Fruit fly (Drosophila melanogaster) whole organism, embryonic: ENCODE results near the gene galla-2.

Source experiments
- Abd-B ChIP-seq: fragments of 200-800 bp; sonication (Bioruptor generic); optimal IDR thresholded peaks from 2 replicates; lab custom pipeline; 2018; ENCODE audit warnings: missing biosample characterization, mild to moderate bottlenecking, missing genetic modification characterization, moderate library complexity
- Blimp-1 ChIP-seq: fragments of 200-800 bp; sonication (Bioruptor generic); optimal IDR thresholded peaks from 3 replicates; lab custom pipeline; 2018; ENCODE audit warnings: missing biosample characterization, missing genetic modification characterization, mild to moderate bottlenecking, moderate library complexity, missing genetic modification reagents
- CG11093 ChIP-seq: fragments of 200-800 bp; sonication (Bioruptor generic); IDR thresholded peaks from 3 replicates; pipeline ENCODE4 v1.3.6; 2022; ENCODE audit warnings: missing biosample characterization, missing genetic modification characterization
- CG11456 ChIP-seq: fragments of 200-800 bp; sonication (Bioruptor generic); IDR thresholded peaks from 3 replicates; pipeline ENCODE4 v1.3.6; 2022; ENCODE audit warnings: missing biosample characterization, missing genetic modification characterization
- CG12659 ChIP-seq: fragments of 200-800 bp; sonication (Bioruptor generic); optimal IDR thresholded peaks from 3 replicates; lab custom pipeline; 2017; ENCODE audit warnings: mild to moderate bottlenecking, missing biosample characterization, missing genetic modification reagents, missing genetic modification characterization
- CG14014 ChIP-seq: fragments of 200-800 bp; sonication (Bioruptor generic); IDR thresholded peaks from 2 replicates; pipeline ENCODE4 v1.3.6; 2022; ENCODE audit warnings: missing biosample characterization, missing genetic modification characterization
- CG14667 ChIP-seq: fragments of 200-800 bp; sonication (Bioruptor generic); IDR thresholded peaks from 2 replicates; pipeline ENCODE4 v1.3.6; 2022; ENCODE audit warnings: missing biosample characterization, missing genetic modification characterization
- CG15601 ChIP-seq: fragments of 200-800 bp; sonication (Bioruptor generic); optimal IDR thresholded peaks from 3 replicates; lab custom pipeline; 2019; ENCODE audit warnings: missing biosample characterization, mild to moderate bottlenecking, missing genetic modification characterization, moderate library complexity
- CG1603 ChIP-seq: fragments of 200-800 bp; sonication (Bioruptor generic); optimal IDR thresholded peaks from 2 replicates; lab custom pipeline; 2019; ENCODE audit warnings: missing biosample characterization, mild to moderate bottlenecking, missing genetic modification characterization, moderate library complexity
- CG17361 ChIP-seq: fragments of 200-800 bp; sonication (Bioruptor generic); IDR thresholded peaks from 3 replicates; pipeline ENCODE4 v1.3.6; 2022; ENCODE audit warnings: missing biosample characterization, missing genetic modification characterization
- CG17829 ChIP-seq: fragments of 200-800 bp; optimal IDR thresholded peaks from 2 replicates; lab custom pipeline; 2019; ENCODE audit warnings: missing biosample characterization, mild to moderate bottlenecking, missing genetic modification characterization, moderate library complexity
- CG18262 ChIP-seq: fragments of 200-800 bp; optimal IDR thresholded peaks from 3 replicates; lab custom pipeline; 2019; ENCODE audit warnings: missing biosample characterization, mild to moderate bottlenecking, missing genetic modification characterization, moderate library complexity
- CG18619 ChIP-seq: fragments of 200-800 bp; sonication (Bioruptor generic); optimal IDR thresholded peaks from 3 replicates; lab custom pipeline; 2017; ENCODE audit warnings: missing biosample characterization, mild to moderate bottlenecking, missing genetic modification characterization
- CG2120 ChIP-seq: fragments of 200-800 bp; sonication (Bioruptor generic); optimal IDR thresholded peaks from 3 replicates; lab custom pipeline; 2016; ENCODE audit warnings: missing biosample characterization, missing genetic modification characterization
- CG32532 ChIP-seq: fragments of 200-800 bp; sonication (Bioruptor generic); IDR thresholded peaks from 2 replicates; pipeline ENCODE4 v1.3.6; 2022; ENCODE audit warnings: missing biosample characterization, missing genetic modification characterization
- CG3407 ChIP-seq: fragments of 200-800 bp; sonication (Bioruptor generic); optimal IDR thresholded peaks from 2 replicates; lab custom pipeline; 2018; ENCODE audit warnings: missing biosample characterization, mild to moderate bottlenecking, missing genetic modification characterization
- CG4404 ChIP-seq: fragments of 200-800 bp; sonication (Bioruptor generic); IDR thresholded peaks from 2 replicates; pipeline ENCODE4 v1.3.6; 2022; ENCODE audit warnings: missing biosample characterization, missing genetic modification characterization
- CG4854 ChIP-seq: fragments of 200-800 bp; sonication (Bioruptor generic); optimal IDR thresholded peaks from 2 replicates; lab custom pipeline; 2016; ENCODE audit warnings: missing biosample characterization, missing genetic modification characterization, inconsistent platforms
- CG6683 ChIP-seq: fragments of 200-800 bp; sonication (Bioruptor generic); optimal IDR thresholded peaks from 2 replicates; lab custom pipeline; 2017; ENCODE audit warnings: missing biosample characterization, mild to moderate bottlenecking, missing genetic modification characterization, missing genetic modification reagents
- CG8089 ChIP-seq: fragments of 200-800 bp; sonication (Bioruptor generic); optimal IDR thresholded peaks from 3 replicates; lab custom pipeline; 2016; ENCODE audit warnings: missing biosample characterization, missing genetic modification characterization
- CG8765 ChIP-seq: fragments of 200-800 bp; sonication (Bioruptor generic); IDR thresholded peaks from 2 replicates; pipeline ENCODE4 v1.3.6; 2022; ENCODE audit warnings: missing biosample characterization, missing genetic modification characterization
- CG9609 ChIP-seq: fragments of 200-800 bp; sonication (Bioruptor generic); optimal IDR thresholded peaks from 3 replicates; lab custom pipeline; 2016; ENCODE audit warnings: missing biosample characterization, missing genetic modification characterization
- CkIIα-i1 ChIP-seq: fragments of 200-800 bp; sonication (Bioruptor generic); IDR thresholded peaks from 2 replicates; pipeline ENCODE4 v1.3.6; 2022; ENCODE audit warnings: missing biosample characterization, missing genetic modification characterization
- Eip74EF ChIP-seq, 2 experiments: fragments of 200-800 bp in 1 of 2; fragments of >200 bp in 1 of 2; sonication (Bioruptor generic) in 1 of 2; optimal IDR thresholded peaks; 2 replicates each; lab custom pipeline; 2017 to 2019; ENCODE audit warnings: missing biosample characterization in 2 of 2, missing genetic modification characterization in 2 of 2, mild to moderate bottlenecking in 1 of 2, moderate library complexity in 1 of 2
- Ets65A ChIP-seq: fragments of 200-800 bp; sonication (Bioruptor generic); peaks from one replicate; lab custom pipeline; 2016; ENCODE audit warnings: missing biosample characterization, missing genetic modification characterization
- Max ChIP-seq: fragments of 200-800 bp; sonication (Bioruptor generic); optimal IDR thresholded peaks from 2 replicates; lab custom pipeline; 2016; ENCODE audit warnings: missing biosample characterization, mild to moderate bottlenecking, missing genetic modification characterization
- NFAT ChIP-seq: fragments of 200-800 bp; sonication (Bioruptor generic); IDR thresholded peaks from 2 replicates; pipeline ENCODE4 v1.3.6; 2022; ENCODE audit warnings: missing biosample characterization, missing genetic modification characterization
- Neu2 ChIP-seq: fragments of 200-800 bp; sonication (Bioruptor generic); optimal IDR thresholded peaks from 3 replicates; lab custom pipeline; 2016; ENCODE audit warnings: missing biosample characterization, missing genetic modification characterization, borderline replicate concordance
- Optix ChIP-seq: fragments of 200-800 bp; sonication (Bioruptor generic); IDR thresholded peaks from 3 replicates; pipeline ENCODE4 v1.3.6; 2022; ENCODE audit warnings: missing biosample characterization, missing genetic modification characterization
- Six4 ChIP-seq: fragments of 200-800 bp; sonication (Bioruptor generic); optimal IDR thresholded peaks from 2 replicates; lab custom pipeline; 2016; ENCODE audit warnings: missing biosample characterization, missing genetic modification characterization
- Spps ChIP-seq: fragments of 200-800 bp; sonication (Bioruptor generic); optimal IDR thresholded peaks from 2 replicates; lab custom pipeline; 2018; ENCODE audit warnings: missing biosample characterization, mild to moderate bottlenecking, missing genetic modification characterization
- Trl ChIP-seq, 3 experiments: fragments of >200 bp in 2 of 3; fragments of 200-800 bp in 1 of 3; sonication (Bioruptor generic) in 1 of 3; optimal IDR thresholded peaks; 2 replicates in 1 of 3; 3 replicates in 2 of 3; lab custom pipeline; 2016 to 2017; ENCODE audit warnings: missing biosample characterization in 1 of 3, missing genetic modification characterization in 1 of 3
- ci ChIP-seq: fragments of 200-800 bp; sonication (Bioruptor generic); IDR thresholded peaks from 3 replicates; pipeline ENCODE4 v1.3.6; 2022; ENCODE audit warnings: missing biosample characterization, missing genetic modification characterization
- dysf ChIP-seq: fragments of 200-800 bp; sonication (Bioruptor generic); IDR thresholded peaks from 3 replicates; pipeline ENCODE4 v1.3.6; 2022; ENCODE audit warnings: missing biosample characterization, missing genetic modification characterization
- eyg ChIP-seq: fragments of 200-800 bp; sonication (Bioruptor generic); optimal IDR thresholded peaks from 3 replicates; lab custom pipeline; 2016; ENCODE audit warnings: missing biosample characterization, missing genetic modification characterization
- gro ChIP-seq: fragments of 200-800 bp; sonication (Bioruptor generic); optimal IDR thresholded peaks from 2 replicates; lab custom pipeline; 2016; ENCODE audit warnings: missing biosample characterization, missing genetic modification characterization
- ham ChIP-seq: fragments of 200-800 bp; sonication (Bioruptor generic); IDR thresholded peaks from 2 replicates; pipeline ENCODE4 v1.3.6; 2022; ENCODE audit warnings: missing biosample characterization, missing genetic modification characterization
- hkb ChIP-seq, 2 experiments: fragments of 200-800 bp in 1 of 2; fragments of >200 bp in 1 of 2; sonication (Bioruptor generic) in 1 of 2; IDR thresholded peaks in 1 of 2; optimal IDR thresholded peaks in 1 of 2; 2 replicates each; pipeline versions ENCODE4 v1.3.6 to Lab custom; 2017 to 2022; ENCODE audit warnings: missing biosample characterization in 1 of 2, missing genetic modification characterization in 1 of 2
- jigr1 ChIP-seq: fragments of 200-800 bp; sonication (Bioruptor generic); IDR thresholded peaks from 3 replicates; pipeline ENCODE4 v1.3.6; 2022; ENCODE audit warnings: missing biosample characterization, missing genetic modification characterization
- knrl ChIP-seq: fragments of 200-800 bp; sonication (Bioruptor generic); IDR thresholded peaks from 3 replicates; pipeline ENCODE4 v1.3.6; 2022; ENCODE audit warnings: missing biosample characterization, missing genetic modification characterization; ENCODE audit not compliant: partially characterized antibody
- nau ChIP-seq: fragments of 200-800 bp; sonication (Bioruptor generic); optimal IDR thresholded peaks from 3 replicates; lab custom pipeline; 2017; ENCODE audit warnings: missing biosample characterization, mild to moderate bottlenecking, missing genetic modification characterization, missing genetic modification reagents
- odd ChIP-seq: fragments of 200-800 bp; sonication (Bioruptor generic); optimal IDR thresholded peaks from 2 replicates; lab custom pipeline; 2017; ENCODE audit warnings: missing biosample characterization, mild to moderate bottlenecking, missing genetic modification characterization
- pfk ChIP-seq: fragments of 200-800 bp; sonication (Bioruptor generic); optimal IDR thresholded peaks from 2 replicates; lab custom pipeline; 2018; ENCODE audit warnings: missing biosample characterization, mild to moderate bottlenecking, missing genetic modification characterization, moderate library complexity
- ranshi ChIP-seq: fragments of 200-800 bp; sonication (Bioruptor generic); IDR thresholded peaks from 2 replicates; pipeline ENCODE4 v1.3.6; 2022; ENCODE audit warnings: missing biosample characterization, missing genetic modification characterization
- sens-2 ChIP-seq: fragments of 200-800 bp; sonication (Bioruptor generic); IDR thresholded peaks from 2 replicates; pipeline ENCODE4 v1.3.6; 2022; ENCODE audit warnings: missing biosample characterization, missing genetic modification characterization
- so ChIP-seq: fragments of 200-800 bp; sonication (Bioruptor generic); IDR thresholded peaks from 3 replicates; pipeline ENCODE4 v1.3.6; 2022; ENCODE audit warnings: missing biosample characterization, missing genetic modification characterization
- unc-4 ChIP-seq: fragments of 200-800 bp; sonication (Bioruptor generic); IDR thresholded peaks from 2 replicates; pipeline ENCODE4 v1.3.6; 2022; ENCODE audit warnings: missing biosample characterization, missing genetic modification characterization; ENCODE audit not compliant: partially characterized antibody
- wek ChIP-seq: fragments of 200-800 bp; sonication (Bioruptor generic); optimal IDR thresholded peaks from 3 replicates; lab custom pipeline; 2018; ENCODE audit warnings: missing biosample characterization, mild to moderate bottlenecking, missing genetic modification characterization, moderate library complexity
- wor ChIP-seq: fragments of 200-800 bp; sonication (Bioruptor generic); IDR thresholded peaks from 2 replicates; pipeline ENCODE4 v1.3.6; 2022; ENCODE audit warnings: missing biosample characterization, missing genetic modification characterization

Gene galla-2

DNA sequence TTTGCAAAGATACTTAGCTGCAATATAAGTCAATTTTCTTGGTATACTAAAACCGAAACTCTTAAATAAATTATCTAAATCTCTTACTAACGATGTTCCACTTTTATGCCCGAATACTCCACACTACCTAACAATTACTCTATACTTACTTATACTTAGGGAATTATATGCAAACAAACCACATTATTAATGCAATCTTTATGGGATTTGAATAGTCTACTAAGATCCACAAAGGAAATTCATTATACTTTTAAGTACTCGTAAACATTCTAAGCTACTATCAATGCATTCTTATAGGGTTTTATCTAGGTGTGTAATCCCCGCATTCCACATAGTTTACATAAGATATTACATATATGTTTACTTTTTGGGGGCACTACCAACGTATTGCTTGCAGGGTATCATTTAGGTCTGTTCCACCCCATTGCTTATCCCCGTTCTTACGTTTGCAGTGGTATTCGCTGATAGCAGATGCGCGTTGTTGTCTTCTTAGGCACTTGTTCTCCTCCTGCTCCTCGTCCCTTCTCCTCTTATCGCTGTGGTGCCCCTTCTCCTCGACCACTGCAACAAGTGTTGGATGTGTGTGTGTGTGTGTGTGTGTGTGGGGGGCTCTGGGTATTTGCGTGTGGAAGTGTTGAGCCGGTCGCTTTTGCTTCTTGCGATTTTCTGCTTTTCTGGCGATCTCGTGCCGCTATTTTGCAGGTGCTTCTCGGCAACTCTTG is 15.0 kb downstream of the galla-2 start (continued):
- TF ChIP-seq CG32532 (GFP tag; lab: Robert Waterston, UW) (no peak), Max (no peak), Neu2 (GFP tag; lab: Kevin White, UChicago) (no peak), eyg (GFP tag; lab: Kevin White, UChicago) (no peak), CG4854 (GFP tag; lab: Kevin White, UChicago) (no peak), jigr1 (GFP tag; lab: Robert Waterston, UW) (no peak), dysf (GFP tag; lab: Robert Waterston, UW) (no peak), CG8765 (GFP tag; lab: Robert Waterston, UW) (no peak), gro (no peak), CG1603 (tag; lab: Kevin White, UChicago) (peak; percentile 41), CG17829 (tag; lab: Kevin White, UChicago) (no peak), Eip74EF (GFP tag; optimal IDR thresholded peaks at IDR 0.05; lab: Kevin White, UChicago) (no peak), CG14014 (GFP tag; lab: Robert Waterston, UW) (no peak), Abd-B (GFP tag; lab: Kevin White, UChicago) (no peak), hkb (optimal IDR thresholded peaks at IDR 0.05; lab: Kevin White, UChicago) (no peak), hkb (GFP tag; IDR thresholded peaks at IDR 0.05; lab: Robert Waterston, UW) (0 out of 2 replicates have a peak, but pooled peaks have one; percentile 15), CG18619 (GFP tag; lab: Kevin White, UChicago) (no peak), ranshi (no peak), CG11093 (GFP tag; lab: Robert Waterston, UW) (no peak), CG3407 (GFP tag; lab: Kevin White, UChicago) (peak; percentile 8), Spps (tag; lab: Kevin White, UChicago) (no peak), CG18262 (tag; lab: Kevin White, UChicago) (peak; percentile 8), unc-4 (GFP tag; lab: Robert Waterston, UW) (no peak), CkIIα-i1 (GFP tag; lab: Robert Waterston, UW) (no peak), CG14667 (GFP tag; lab: Robert Waterston, UW) (no peak), Ets65A (no peak), CG17361 (GFP tag; lab: Robert Waterston, UW) (0 out of 3 replicates have a peak, but pooled peaks have one; percentile 12), sens-2 (GFP tag; lab: Robert Waterston, UW) (no peak), CG4404 (no peak), CG15601 (tag; lab: Kevin White, UChicago) (no peak), pfk (no peak), so (no peak), ci (no peak; the same call in 2 of the 3 replicates), NFAT (GFP tag; lab: Robert Waterston, UW) (no peak), wek (GFP tag; lab: Kevin White, UChicago) (peak; percentile 24), Six4 (GFP tag; lab: Kevin White, UChicago) (no peak), CG2120 (GFP tag; lab: Kevin White, UChicago) (no peak), Blimp-1 (GFP tag; lab: Kevin White, UChicago) (no peak), Trl (optimal IDR thresholded peaks at IDR 0.05; lab: Kevin White, UChicago) (no peak), Trl (GFP tag; optimal IDR thresholded peaks at IDR 0.05; lab: Kevin White, UChicago) (no peak), CG11456 (GFP tag; lab: Robert Waterston, UW) (no peak), ham (GFP tag; lab: Robert Waterston, UW) (no peak), knrl (GFP tag; lab: Robert Waterston, UW) (no peak), CG9609 (GFP tag; lab: Kevin White, UChicago) (no peak), Optix (no peak), nau (GFP tag; lab: Kevin White, UChicago) (peak; percentile 16), CG12659 (no peak), CG6683 (no peak), CG8089 (GFP tag; lab: Kevin White, UChicago) (no peak), wor (GFP tag; lab: Robert Waterston, UW) (no peak), odd (GFP tag; lab: Kevin White, UChicago) (no peak)
